Worm (Caenorhabditis elegans): ENCODE results near the gene mtch-1.

mtch-1 gene

DNA sequence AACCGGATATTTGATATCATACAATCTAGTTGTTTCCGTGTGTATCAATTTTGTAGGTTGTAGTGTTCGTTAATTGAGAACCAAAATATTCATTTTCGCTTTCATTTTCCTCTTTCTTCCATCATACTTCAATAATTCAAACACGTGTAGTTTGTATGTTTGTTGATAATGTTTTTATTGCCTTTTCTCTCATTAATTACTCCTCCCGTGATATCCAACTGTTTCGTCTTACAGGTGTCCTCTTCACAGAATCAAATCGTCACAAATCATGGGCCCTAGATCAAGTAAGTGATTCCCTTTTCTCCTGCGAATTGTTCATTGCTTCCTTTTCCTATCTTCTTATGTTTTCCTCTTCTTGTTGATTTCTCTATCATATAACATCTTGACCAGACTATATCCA lies 35.0 kb downstream of the mtch-1 start, which contains the start of gene nhr-21:
Gene nhr-21 (plus strand): TSS at position 235 of the 400 bp plus-strand sequence.
- TF ChIP-seq nfya-1 (tag; optimal IDR thresholded peaks at IDR 0.05; ENCODE audit: insufficient read depth): peak; percentile 35
- TF ChIP-seq tbx-2 (tag; optimal IDR thresholded peaks at IDR 0.05): no peak
- TF ChIP-seq nhr-23 (tag; optimal IDR thresholded peaks at IDR 0.05): peak; percentile 50
- no peak for TF ChIP-seq nhr-76 (tag; optimal IDR thresholded peaks at IDR 0.05)
- TF ChIP-seq daf-12 (tag; optimal IDR thresholded peaks at IDR 0.05): no peak
- no peak for TF ChIP-seq ZK546.5 (tag; optimal IDR thresholded peaks at IDR 0.05)
- no peak for TF ChIP-seq ztf-11 (tag; optimal IDR thresholded peaks at IDR 0.05)
- TF ChIP-seq fos-1 (tag; optimal IDR thresholded peaks at IDR 0.05): no peak
- no peak for TF ChIP-seq elt-1 (tag; optimal IDR thresholded peaks at IDR 0.05)
- TF ChIP-seq snpc-4 (tag; optimal IDR thresholded peaks at IDR 0.05): no peak
- TF ChIP-seq aly-2 (tag; optimal IDR thresholded peaks at IDR 0.05): no peak
- peak; percentile 24 for TF ChIP-seq nhr-25 (tag; optimal IDR thresholded peaks at IDR 0.05)
- TF ChIP-seq R02D3.7 (tag; optimal IDR thresholded peaks at IDR 0.05): no peak
- no peak for TF ChIP-seq eor-1 (tag; optimal IDR thresholded peaks at IDR 0.05)
- TF ChIP-seq nhr-28 (tag; optimal IDR thresholded peaks at IDR 0.05): no peak
- TF ChIP-seq skn-1 (tag; optimal IDR thresholded peaks at IDR 0.05): no peak
- TF ChIP-seq lin-39 (tag; optimal IDR thresholded peaks at IDR 0.05): no peak
- peak; percentile 10 for TF ChIP-seq ceh-28 (tag; optimal IDR thresholded peaks at IDR 0.05)
- peak in 1 of 3 experiments; percentile 56 for TF ChIP-seq elt-3 (tag; optimal IDR thresholded peaks at IDR 0.05)
- peak; percentile 52 for TF ChIP-seq ama-1 (optimal IDR thresholded peaks at IDR 0.05)
- TF ChIP-seq nhr-77 (tag; optimal IDR thresholded peaks at IDR 0.05): no peak
- no peak for TF ChIP-seq zag-1 (tag; optimal IDR thresholded peaks at IDR 0.05)
- TF ChIP-seq jun-1 (tag; optimal IDR thresholded peaks at IDR 0.05): no peak

DNA sequence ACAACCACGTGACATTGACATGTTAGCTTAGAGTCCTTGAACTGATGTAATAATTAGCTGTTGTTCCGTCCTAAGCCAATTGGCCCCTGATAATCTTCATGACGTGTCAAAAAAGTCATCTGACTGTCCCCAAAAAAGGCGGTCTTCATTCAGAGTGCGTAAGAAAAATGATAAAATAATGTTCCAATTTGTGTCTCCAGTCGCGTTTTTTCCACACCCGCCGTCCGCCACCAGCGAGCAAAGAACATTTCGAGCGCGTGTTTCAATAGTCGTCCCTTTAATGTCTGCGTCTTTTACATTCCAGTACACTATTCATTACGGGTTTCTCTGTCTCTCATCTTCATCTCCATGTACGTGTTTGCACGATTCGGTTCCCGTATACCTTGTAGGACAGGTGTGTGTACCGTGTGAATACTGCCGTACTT lies 36.5 kb downstream of the mtch-1 start:
- TF ChIP-seq egl-27 (tag; optimal IDR thresholded peaks at IDR 0.05) (no peak), nhr-23 (tag; optimal IDR thresholded peaks at IDR 0.05) (peak; percentile 92), fkh-2 (tag; optimal IDR thresholded peaks at IDR 0.05) (no peak), daf-12 (tag; optimal IDR thresholded peaks at IDR 0.05) (no peak), fkh-10 (GFP tag; optimal IDR thresholded peaks at IDR 0.05) (no peak), nhr-12 (tag; optimal IDR thresholded peaks at IDR 0.05) (no peak), mml-1 (tag; optimal IDR thresholded peaks at IDR 0.05) (no peak), ZK546.5 (tag; optimal IDR thresholded peaks at IDR 0.05) (no peak), ceh-28 (tag; optimal IDR thresholded peaks at IDR 0.05) (peak; percentile 67), lsy-12 (tag; optimal IDR thresholded peaks at IDR 0.05) (peak; percentile 66), tbx-2 (tag; optimal IDR thresholded peaks at IDR 0.05) (peak; percentile 75), nhr-11 (tag; optimal IDR thresholded peaks at IDR 0.05) (no peak), elt-3 (tag; optimal IDR thresholded peaks at IDR 0.05) (peak in 2 of 3 experiments; percentile 34 to 69), ceh-16 (tag; optimal IDR thresholded peaks at IDR 0.05) (no peak), aly-2 (tag; optimal IDR thresholded peaks at IDR 0.05) (no peak), nfya-1 (tag; optimal IDR thresholded peaks at IDR 0.05; ENCODE audit: insufficient read depth) (peak; percentile 72), lin-39 (tag; optimal IDR thresholded peaks at IDR 0.05) (peak; percentile 67), nhr-25 (tag; optimal IDR thresholded peaks at IDR 0.05) (peak; percentile 90), ztf-11 (tag; optimal IDR thresholded peaks at IDR 0.05) (no peak), egl-5 (tag; optimal IDR thresholded peaks at IDR 0.05) (no peak), R02D3.7 (tag; optimal IDR thresholded peaks at IDR 0.05) (peak; percentile 10), eor-1 (tag; optimal IDR thresholded peaks at IDR 0.05) (no peak), sea-2 (GFP tag; optimal IDR thresholded peaks at IDR 0.05) (no peak), ztf-4 (tag; optimal IDR thresholded peaks at IDR 0.05) (peak; percentile 53), fos-1 (tag; optimal IDR thresholded peaks at IDR 0.05) (no peak), snpc-4 (tag; optimal IDR thresholded peaks at IDR 0.05) (peak; percentile 37), jun-1 (tag; optimal IDR thresholded peaks at IDR 0.05) (peak; percentile 83), lin-15B (tag; optimal IDR thresholded peaks at IDR 0.05) (peak; percentile 2), zag-1 (tag; optimal IDR thresholded peaks at IDR 0.05) (no peak), unc-39 (tag; optimal IDR thresholded peaks at IDR 0.05) (no peak), mdl-1 (tag; optimal IDR thresholded peaks at IDR 0.05) (peak; percentile 63), nhr-43 (tag; optimal IDR thresholded peaks at IDR 0.05; ENCODE audit: poor library complexity, severe bottlenecking) (peak; percentile 99), unc-62 (GFP tag; optimal IDR thresholded peaks at IDR 0.05) (no peak), skn-1 (tag; optimal IDR thresholded peaks at IDR 0.05) (no peak), ceh-82 (tag; optimal IDR thresholded peaks at IDR 0.05) (no peak), hmg-11 (tag; optimal IDR thresholded peaks at IDR 0.05) (peak; percentile 61), nhr-76 (tag; optimal IDR thresholded peaks at IDR 0.05) (no peak), pqm-1 (tag; optimal IDR thresholded peaks at IDR 0.05) (peak; percentile 95), elt-2 (tag; optimal IDR thresholded peaks at IDR 0.05) (peak; percentile 94), nhr-28 (tag; optimal IDR thresholded peaks at IDR 0.05) (no peak), nhr-237 (tag; optimal IDR thresholded peaks at IDR 0.05) (no peak), nhr-77 (tag; optimal IDR thresholded peaks at IDR 0.05) (no peak), ceh-9 (tag; optimal IDR thresholded peaks at IDR 0.05) (no peak), ama-1 (optimal IDR thresholded peaks at IDR 0.05) (peak; percentile 17), elt-1 (tag; optimal IDR thresholded peaks at IDR 0.05) (no peak), nhr-67 (tag; optimal IDR thresholded peaks at IDR 0.05) (no peak), pha-4 (tag; optimal IDR thresholded peaks at IDR 0.05) (peak; percentile 91)
